Worm (Caenorhabditis elegans): ENCODE results near the gene dsl-1.
A peak's percentile ranks its signal among the peaks of the same experiment; 100 is the strongest.

Gene dsl-1

ce11 chrIV:1232419-1233145 is 24.7 kb upstream of the dsl-1 start (continued):
- TF ChIP-seq snpc-1.2 (GFP tag; IDR thresholded peaks at IDR 0.05) (0 out of 2 replicates have a peak, but pooled peaks have one; percentile 40), dmd-6 (GFP tag; IDR thresholded peaks at IDR 0.05) (no peak), nhr-10 (tag; optimal IDR thresholded peaks at IDR 0.05) (no peak), set-16 (GFP tag; IDR thresholded peaks at IDR 0.05) (peak; percentile 99), T26A8.4 (GFP tag; IDR thresholded peaks at IDR 0.05) (no peak), madf-5 (GFP tag; IDR thresholded peaks at IDR 0.05) (0 out of 4 replicates have a peak, but pooled peaks of 1 of the 2 experiments have one; percentile 35), nhr-111 (GFP tag; optimal IDR thresholded peaks at IDR 0.05) (no peak), unc-130 (GFP tag; optimal IDR thresholded peaks at IDR 0.05) (no peak), F10B5.3 (tag; optimal IDR thresholded peaks at IDR 0.05) (no peak), ama-1 (optimal IDR thresholded peaks at IDR 0.05) (no peak)

ce11 chrIV:1231589-1231988 is 23.7 kb upstream of the dsl-1 start, which contains the start of gene W09G12.6:
Gene W09G12.6, plus strand, starts transcription at chrIV:1231889.
- TF ChIP-seq aha-1 (tag) (no peak), mxl-3 (GFP tag; optimal IDR thresholded peaks at IDR 0.05) (no peak), tra-1 (GFP tag; IDR thresholded peaks at IDR 0.05) (no peak), madf-9 (GFP tag; conservative IDR thresholded peaks at IDR 0.05) (no peak), pha-4 (GFP tag; IDR thresholded peaks at IDR 0.05) (no peak), pha-4 (tag; optimal IDR thresholded peaks at IDR 0.05) (no peak), cey-2 (tag; optimal IDR thresholded peaks at IDR 0.05; ENCODE audit: borderline replicate concordance, insufficient read depth) (no peak), lin-13 (GFP tag; optimal IDR thresholded peaks at IDR 0.05) (no peak), hlh-11 (tag; optimal IDR thresholded peaks at IDR 0.05) (no peak), mep-1 (tag; optimal IDR thresholded peaks at IDR 0.05) (no peak), nhr-111 (GFP tag; optimal IDR thresholded peaks at IDR 0.05) (no peak)

ce11 chrIV:1228675-1229130 is 20.8 kb upstream of the dsl-1 start, which contains the start of gene W09G12.7:
Gene W09G12.7, plus strand, starts transcription at chrIV:1229080.
- TF ChIP-seq T20F7.1 (GFP tag; optimal IDR thresholded peaks at IDR 0.05) (no peak), pqm-1 (tag; optimal IDR thresholded peaks at IDR 0.05) (peak; percentile 79), daf-16 (GFP tag; optimal IDR thresholded peaks at IDR 0.05) (no peak), daf-16 (tag; optimal IDR thresholded peaks at IDR 0.05) (peak; percentile 6), dmd-6 (GFP tag; IDR thresholded peaks at IDR 0.05) (peak; percentile 67), nhr-77 (tag; optimal IDR thresholded peaks at IDR 0.05) (peak; percentile 47), T26A8.4 (GFP tag; IDR thresholded peaks at IDR 0.05) (no peak), dve-1 (tag; optimal IDR thresholded peaks at IDR 0.05; ENCODE audit: insufficient read depth) (peak; percentile 41), lin-15B (tag; optimal IDR thresholded peaks at IDR 0.05) (no peak), nhr-28 (tag; optimal IDR thresholded peaks at IDR 0.05) (peak; percentile 32), nhr-11 (tag; optimal IDR thresholded peaks at IDR 0.05) (no peak)

- TF ChIP-seq unc-62 (GFP tag; optimal IDR thresholded peaks at IDR 0.05 in 1 of 2) (peak in 1 of 2 experiments; percentile 91), unc-62 (tag; optimal IDR thresholded peaks at IDR 0.05) (no peak), nhr-41 (GFP tag; IDR thresholded peaks at IDR 0.05) (no peak)
Observed at ce11 chrIV:1225596-1226232, 17.8 kb upstream of the dsl-1 start, which contains the start of gene W09G12.8. Gene W09G12.8, plus strand, starts transcription at chrIV:1226182.

ce11 chrIV:1224781-1225180 is 16.9 kb upstream of the dsl-1 start:
- no peak for TF ChIP-seq ctbp-1 (GFP tag; IDR thresholded peaks at IDR 0.05)
- no peak for TF ChIP-seq pha-4 (GFP tag; IDR thresholded peaks at IDR 0.05)
- no peak for TF ChIP-seq pha-4 (tag; optimal IDR thresholded peaks at IDR 0.05)
- peak; percentile 11 for TF ChIP-seq aha-1 (tag)
- TF ChIP-seq lim-7 (GFP tag; IDR thresholded peaks at IDR 0.05): no peak
- TF ChIP-seq D1046.2 (GFP tag; IDR thresholded peaks at IDR 0.05): no peak
- TF ChIP-seq ces-1 (GFP tag; optimal IDR thresholded peaks at IDR 0.05): no peak
- no peak for TF ChIP-seq unc-62 (GFP tag; optimal IDR thresholded peaks at IDR 0.05 in 1 of 2)
- no peak for TF ChIP-seq unc-62 (tag; optimal IDR thresholded peaks at IDR 0.05)
